Worm (Caenorhabditis elegans) whole organism, young adult: ENCODE data around the gene C16B8.4.

Experiments
- B0035.1 ChIP-seq: sonication (generic microtip); optimal IDR thresholded peaks from 2 replicates; lab custom pipeline; 2016; ENCODE audit warnings: missing genetic modification characterization, mild to moderate bottlenecking, missing compliant biosample characterization, missing genotype, missing genetic modification reagents
- C06A6.2 ChIP-seq: fragments of 200-800 bp; sonication (Bioruptor generic); conservative IDR thresholded peaks from 2 replicates; pipeline ENCODE4 v1.3.6; 2022; ENCODE audit warnings: missing genetic modification characterization, missing compliant biosample characterization
- D2030.7 ChIP-seq: fragments of 200-800 bp; sonication (Bioruptor generic); IDR thresholded peaks from 2 replicates; pipeline ENCODE4 v1.3.6; 2022; ENCODE audit warnings: missing genetic modification reagents, missing genetic modification characterization, missing compliant biosample characterization
- F23B12.7 ChIP-seq: sonication (generic microtip); optimal IDR thresholded peaks from 2 replicates; lab custom pipeline; 2017; ENCODE audit warnings: missing genetic modification characterization, mild to moderate bottlenecking, missing compliant biosample characterization, antibody characterized with exemption, moderate library complexity; ENCODE audit not compliant: insufficient read depth
- F33H1.4 ChIP-seq: fragments of 200-800 bp; sonication (Bioruptor generic); IDR thresholded peaks from 2 replicates; pipeline ENCODE4 v1.3.6; 2022; ENCODE audit warnings: missing genetic modification reagents, missing genetic modification characterization, missing compliant biosample characterization
- F37B4.10 ChIP-seq: fragments of 200-800 bp; sonication (Bioruptor generic); IDR thresholded peaks from 2 replicates; pipeline ENCODE4 v1.3.6; 2022; ENCODE audit warnings: missing genetic modification characterization, missing compliant biosample characterization
- F55B11.4 ChIP-seq: sonication (generic microtip); optimal IDR thresholded peaks from 2 replicates; lab custom pipeline; 2016; ENCODE audit warnings: missing compliant biosample characterization, missing genetic modification characterization, borderline replicate concordance; ENCODE audit not compliant: insufficient read depth
- F57C9.4 ChIP-seq: sonication (generic microtip); optimal IDR thresholded peaks from 2 replicates; lab custom pipeline; 2017; ENCODE audit warnings: mild to moderate bottlenecking, missing genetic modification characterization, missing compliant biosample characterization
- T07F8.4 ChIP-seq: sonication (generic microtip); optimal IDR thresholded peaks from 2 replicates; lab custom pipeline; 2016; ENCODE audit warnings: mild to moderate bottlenecking, missing genetic modification characterization, moderate library complexity, missing compliant biosample characterization
- Y53F4B.3 ChIP-seq: fragments of 200-800 bp; sonication (Bioruptor generic); IDR thresholded peaks from 2 replicates; pipeline ENCODE4 v1.3.6; 2022; ENCODE audit warnings: missing genetic modification reagents, missing genetic modification characterization, missing compliant biosample characterization
- Y53G8AR.9 ChIP-seq: fragments of 200-800 bp; sonication (Bioruptor generic); conservative IDR thresholded peaks from 2 replicates; pipeline ENCODE4 v1.3.6; 2022; ENCODE audit warnings: missing genetic modification reagents, missing genetic modification characterization, missing compliant biosample characterization
- Y79H2A.3 ChIP-seq: fragments of 200-800 bp; sonication (Bioruptor generic); conservative IDR thresholded peaks from 2 replicates; pipeline ENCODE4 v1.3.6; 2022; ENCODE audit warnings: missing genetic modification reagents, missing genetic modification characterization, missing compliant biosample characterization
- Y95B8A.8 ChIP-seq: fragments of 200-800 bp; sonication (Bioruptor generic); IDR thresholded peaks from 2 replicates; pipeline ENCODE4 v1.3.6; 2022; ENCODE audit warnings: missing genetic modification reagents, missing genetic modification characterization, missing compliant biosample characterization
- ZK185.1 ChIP-seq: sonication (generic microtip); optimal IDR thresholded peaks from 2 replicates; lab custom pipeline; 2016; ENCODE audit warnings: mild to moderate bottlenecking, missing genetic modification characterization, missing compliant biosample characterization; ENCODE audit not compliant: poor library complexity, severe bottlenecking
- attf-6 ChIP-seq: fragments of 200-800 bp; sonication (Bioruptor generic); IDR thresholded peaks from 2 replicates; pipeline ENCODE4 v1.3.6; 2022; ENCODE audit warnings: missing genetic modification reagents, missing genetic modification characterization, missing compliant biosample characterization
- ccch-3 ChIP-seq: fragments of 200-800 bp; sonication (Bioruptor generic); optimal IDR thresholded peaks from 2 replicates; lab custom pipeline; 2018; ENCODE audit warnings: mild to moderate bottlenecking, missing genetic modification characterization, missing compliant biosample characterization
- ceh-79 ChIP-seq: sonication (generic microtip); optimal IDR thresholded peaks from 2 replicates; lab custom pipeline; 2017; ENCODE audit warnings: mild to moderate bottlenecking, missing genetic modification characterization, missing compliant biosample characterization
- ceh-91 ChIP-seq: fragments of 200-800 bp; sonication (Bioruptor generic); IDR thresholded peaks from 2 replicates; pipeline ENCODE4 v1.3.6; 2022; ENCODE audit warnings: missing genetic modification reagents, missing genetic modification characterization, missing compliant biosample characterization
- die-1 ChIP-seq: sonication (generic microtip); optimal IDR thresholded peaks from 2 replicates; lab custom pipeline; 2016; ENCODE audit warnings: missing genotype, mild to moderate bottlenecking, missing genetic modification characterization, missing compliant biosample characterization
- gei-17 ChIP-seq: fragments of 200-800 bp; sonication (Bioruptor generic); optimal IDR thresholded peaks from 2 replicates; lab custom pipeline; 2018; ENCODE audit warnings: mild to moderate bottlenecking, missing genetic modification characterization, missing compliant biosample characterization
- hlh-26 ChIP-seq: fragments of 200-800 bp; sonication (Bioruptor generic); conservative IDR thresholded peaks from 2 replicates; pipeline ENCODE4 v1.3.6; 2022; ENCODE audit warnings: missing genetic modification reagents, missing genetic modification characterization, missing compliant biosample characterization
- hmg-20 ChIP-seq: fragments of 200-800 bp; sonication (Bioruptor generic); IDR thresholded peaks from 2 replicates; pipeline ENCODE4 v1.3.6; 2022; ENCODE audit warnings: missing genetic modification reagents, missing genetic modification characterization, missing compliant biosample characterization
- lag-1 ChIP-seq: fragments of 200-800 bp; sonication (Bioruptor generic); IDR thresholded peaks from 2 replicates; pipeline ENCODE4 v1.3.6; 2022; ENCODE audit warnings: missing genetic modification reagents, missing genetic modification characterization, missing compliant biosample characterization
- let-607 ChIP-seq, 2 experiments: fragments of 200-800 bp in 1 of 2; sonication (Bioruptor generic) in 1 of 2; sonication (generic microtip) in 1 of 2; optimal IDR thresholded peaks; 2 replicates each; lab custom pipeline; 2016 to 2018; ENCODE audit warnings: mild to moderate bottlenecking in 2 of 2, missing compliant biosample characterization in 2 of 2, missing genetic modification characterization in 2 of 2, moderate library complexity in 2 of 2, missing genotype in 1 of 2
- lin-35 ChIP-seq, 3 experiments: fragments of 150-350 bp in 2 of 3; sonication (generic microtip) in 1 of 3; optimal IDR thresholded peaks; 2 replicates each; lab custom pipeline; 2014 to 2018; ENCODE audit warnings: missing biosample characterization in 3 of 3, missing genetic modification characterization in 3 of 3, missing genetic modification reagents in 3 of 3
- lin-54 ChIP-seq: fragments of 200-800 bp; sonication (Bioruptor generic); optimal IDR thresholded peaks from 2 replicates; lab custom pipeline; 2018; ENCODE audit warnings: mild to moderate bottlenecking, missing genetic modification characterization, missing compliant biosample characterization
- madf-10 ChIP-seq: sonication (generic microtip); optimal IDR thresholded peaks from 2 replicates; lab custom pipeline; 2016; ENCODE audit warnings: mild to moderate bottlenecking, missing genetic modification characterization, missing compliant biosample characterization
- madf-3 ChIP-seq: fragments of 200-800 bp; sonication (Bioruptor generic); IDR thresholded peaks from 2 replicates; pipeline ENCODE4 v1.3.6; 2022; ENCODE audit warnings: missing genetic modification reagents, missing genetic modification characterization, missing compliant biosample characterization
- madf-6 ChIP-seq: fragments of 200-800 bp; sonication (Bioruptor generic); IDR thresholded peaks from 2 replicates; pipeline ENCODE4 v1.3.6; 2022; ENCODE audit warnings: missing genetic modification reagents, missing genetic modification characterization, missing compliant biosample characterization
- madf-8 ChIP-seq: fragments of 200-800 bp; sonication (Bioruptor generic); conservative IDR thresholded peaks from 2 replicates; pipeline ENCODE4 v1.3.6; 2022; ENCODE audit warnings: missing genetic modification reagents, missing genetic modification characterization, missing compliant biosample characterization
- nfya-2 ChIP-seq: fragments of 200-800 bp; sonication (Bioruptor generic); IDR thresholded peaks from 2 replicates; pipeline ENCODE4 v1.3.6; 2022; ENCODE audit warnings: missing genetic modification reagents, missing genetic modification characterization, missing compliant biosample characterization
- nfyb-1 ChIP-seq: fragments of 200-800 bp; sonication (Bioruptor generic); IDR thresholded peaks from 2 replicates; pipeline ENCODE4 v1.3.6; 2022; ENCODE audit warnings: missing genetic modification reagents, missing genetic modification characterization, missing compliant biosample characterization
- nhr-179 ChIP-seq: sonication (generic microtip); optimal IDR thresholded peaks from 2 replicates; lab custom pipeline; 2016; ENCODE audit warnings: mild to moderate bottlenecking, missing genetic modification characterization, missing compliant biosample characterization
- nhr-27 ChIP-seq: fragments of 200-800 bp; sonication (Bioruptor generic); optimal IDR thresholded peaks from 2 replicates; lab custom pipeline; 2018; ENCODE audit warnings: mild to moderate bottlenecking, missing genetic modification characterization, moderate library complexity, missing compliant biosample characterization
- nhr-80 ChIP-seq: sonication (generic microtip); optimal IDR thresholded peaks from 2 replicates; lab custom pipeline; 2016; ENCODE audit warnings: missing genetic modification characterization, missing compliant biosample characterization
- pbrm-1 ChIP-seq: fragments of 200-800 bp; sonication (Bioruptor generic); IDR thresholded peaks from 2 replicates; pipeline ENCODE4 v1.3.6; 2022; ENCODE audit warnings: missing genetic modification reagents, missing genetic modification characterization, missing compliant biosample characterization
- pha-4 ChIP-seq: fragments of 150-350 bp; sonication (generic microtip); optimal IDR thresholded peaks from 2 replicates; lab custom pipeline; 2014; ENCODE audit warnings: missing biosample characterization, missing genetic modification reagents, missing genetic modification characterization
- sptf-2 ChIP-seq: fragments of 200-800 bp; sonication (Bioruptor generic); optimal IDR thresholded peaks from 2 replicates; lab custom pipeline; 2018; ENCODE audit warnings: mild to moderate bottlenecking, missing genetic modification characterization, missing compliant biosample characterization
- tbp1 ChIP-seq: fragments of 200-800 bp; sonication (Bioruptor generic); optimal IDR thresholded peaks from 2 replicates; lab custom pipeline; 2018; ENCODE audit warnings: mild to moderate bottlenecking, missing genetic modification characterization, missing compliant biosample characterization
- tbx-9 ChIP-seq: sonication (generic microtip); optimal IDR thresholded peaks from 2 replicates; lab custom pipeline; 2016; ENCODE audit warnings: borderline replicate concordance, missing genetic modification characterization, inconsistent platforms, missing compliant biosample characterization
- tlf-1 ChIP-seq: fragments of 200-800 bp; sonication (Bioruptor generic); optimal IDR thresholded peaks from 2 replicates; lab custom pipeline; 2018; ENCODE audit warnings: mild to moderate bottlenecking, missing genetic modification characterization, missing compliant biosample characterization
- xnd-1 ChIP-seq: sonication (generic microtip); optimal IDR thresholded peaks from 2 replicates; lab custom pipeline; 2016; ENCODE audit warnings: missing genotype, missing genetic modification reagents, missing genetic modification characterization, missing compliant biosample characterization
- zim-3 ChIP-seq: sonication (generic microtip); optimal IDR thresholded peaks from 2 replicates; lab custom pipeline; 2017; ENCODE audit warnings: mild to moderate bottlenecking, missing genetic modification characterization, moderate library complexity, missing compliant biosample characterization
- ztf-22 ChIP-seq: fragments of 200-800 bp; sonication (Bioruptor generic); optimal IDR thresholded peaks from 2 replicates; lab custom pipeline; 2018; ENCODE audit warnings: mild to moderate bottlenecking, missing genetic modification characterization, moderate library complexity, missing compliant biosample characterization

Gene C16B8.4

DNA sequence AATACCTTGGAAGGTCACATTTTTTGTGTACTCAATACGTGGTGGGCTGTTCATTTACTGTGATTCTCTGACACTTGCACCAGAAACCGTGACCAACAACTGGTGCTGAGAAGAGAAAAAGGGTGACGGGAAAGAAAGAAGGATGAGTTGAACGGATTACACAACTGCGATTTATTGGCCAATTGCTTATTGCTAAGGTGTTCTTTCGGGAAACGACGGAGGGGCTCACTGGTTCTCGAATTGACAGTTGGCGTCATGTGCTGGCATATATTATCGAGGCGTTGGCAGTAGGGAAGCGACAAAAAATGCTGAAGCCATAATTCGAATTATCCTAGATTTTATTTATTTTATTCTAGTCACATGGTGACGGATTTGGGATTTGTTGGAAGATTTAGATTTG, 726 bp upstream of the C16B8.4 start:
- TF ChIP-seq F23B12.7 (tag; lab: Kevin White, UChicago), result no peak
- no peak for TF ChIP-seq Y79H2A.3 (GFP tag; lab: Robert Waterston, UW)
- TF ChIP-seq lin-35 (GFP tag; optimal IDR thresholded peaks at IDR 0.05; lab: Kevin White, UChicago), result no peak
- no peak for TF ChIP-seq madf-10 (tag; lab: Kevin White, UChicago)
- no peak for TF ChIP-seq F55B11.4
- no peak for TF ChIP-seq tbp1 (GFP tag; lab: Kevin White, UChicago)
- TF ChIP-seq hmg-20, result no peak
- no peak for TF ChIP-seq sptf-2
- TF ChIP-seq ceh-91 (GFP tag; lab: Robert Waterston, UW), result no peak
- no peak for TF ChIP-seq pbrm-1 (GFP tag; lab: Robert Waterston, UW)
- TF ChIP-seq B0035.1 (tag; lab: Kevin White, UChicago), result no peak
- TF ChIP-seq ZK185.1 (tag; lab: Kevin White, UChicago), result no peak
- TF ChIP-seq D2030.7 (GFP tag; lab: Robert Waterston, UW), result no peak
- TF ChIP-seq attf-6 (GFP tag; lab: Robert Waterston, UW), result no peak
- TF ChIP-seq madf-6 (GFP tag; lab: Robert Waterston, UW), result no peak
- TF ChIP-seq ztf-22 (GFP tag; lab: Kevin White, UChicago), result no peak
- no peak for TF ChIP-seq madf-3 (GFP tag; lab: Robert Waterston, UW)
- TF ChIP-seq T07F8.4 (tag; lab: Kevin White, UChicago), result no peak
- no peak for TF ChIP-seq F37B4.10
- TF ChIP-seq zim-3 (tag; lab: Kevin White, UChicago), result no peak

DNA sequence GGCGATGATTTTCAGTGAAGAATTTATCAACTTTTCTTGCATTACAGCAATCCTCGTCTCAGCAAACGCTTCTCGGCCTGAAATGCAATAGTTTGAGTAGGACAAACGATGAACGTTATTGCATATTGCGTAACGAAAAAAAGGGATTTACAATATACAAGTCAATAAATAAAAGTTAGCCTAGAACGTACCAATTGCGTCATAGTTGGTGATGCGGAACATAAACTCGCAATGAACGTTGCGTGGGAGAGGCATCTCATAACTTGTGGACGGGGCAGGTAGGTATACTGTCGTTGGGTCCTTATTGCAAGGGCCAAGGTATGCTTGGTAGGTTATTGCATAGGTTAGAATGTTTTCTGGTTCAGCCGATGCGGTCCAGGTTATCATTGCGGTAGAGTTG, 2.6 kb downstream of the C16B8.4 start:
- TF ChIP-seq ccch-3 (GFP tag; lab: Kevin White, UChicago) (no peak), Y53G8AR.9 (GFP tag; lab: Robert Waterston, UW) (0 out of 2 replicates have a peak, but pooled peaks have one; percentile 29), zim-3 (tag; lab: Kevin White, UChicago) (peak; percentile 20)

DNA sequence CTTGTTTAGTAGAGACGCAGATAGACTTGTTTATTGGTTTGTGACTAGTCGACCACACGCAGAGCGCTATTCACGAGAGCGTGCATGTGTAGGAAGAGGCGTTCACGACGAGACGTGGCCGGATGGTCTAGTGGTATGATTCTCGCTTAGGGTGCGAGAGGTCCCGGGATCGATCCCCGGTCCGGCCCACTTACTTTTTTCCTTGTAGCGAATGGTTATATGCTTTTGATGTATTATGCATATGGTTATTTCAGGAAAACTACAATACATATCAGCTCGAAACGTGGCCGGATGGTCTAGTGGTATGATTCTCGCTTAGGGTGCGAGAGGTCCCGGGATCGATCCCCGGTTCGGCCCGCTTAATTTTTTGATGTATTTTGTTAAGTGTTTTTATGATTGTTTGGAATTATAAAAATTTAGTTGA, 3.4 kb downstream of the C16B8.4 start:
- TF ChIP-seq ztf-22 (GFP tag; lab: Kevin White, UChicago) (no peak), F33H1.4 (0 out of 2 replicates have a peak, but pooled peaks have one; percentile 6), Y53F4B.3 (GFP tag; lab: Robert Waterston, UW) (peak; percentile 85; the same call in 1 of the 2 replicates), gei-17 (peak; percentile 61), C06A6.2 (GFP tag; lab: Robert Waterston, UW) (no peak), ccch-3 (GFP tag; lab: Kevin White, UChicago) (peak; percentile 7), B0035.1 (tag; lab: Kevin White, UChicago) (peak; percentile 61), madf-6 (GFP tag; lab: Robert Waterston, UW) (peak; percentile 56), pha-4 (tag; lab: Kevin White, UChicago) (no peak), tlf-1 (peak; percentile 33), nhr-27 (tag; lab: Kevin White, UChicago) (no peak), xnd-1 (no peak), madf-8 (GFP tag; lab: Robert Waterston, UW) (no peak), hmg-20 (0 out of 2 replicates have a peak, but pooled peaks have one; percentile 5), nhr-80 (tag; lab: Kevin White, UChicago) (peak; percentile 47), nfyb-1 (GFP tag; lab: Robert Waterston, UW) (peak; percentile 89), hlh-26 (GFP tag; lab: Robert Waterston, UW) (no peak), let-607 (tag; optimal IDR thresholded peaks at IDR 0.05; lab: Kevin White, UChicago) (peak; percentile 37 to 46), lag-1 (GFP tag; lab: Robert Waterston, UW) (no peak), F23B12.7 (tag; lab: Kevin White, UChicago) (peak; percentile 20), nfya-2 (GFP tag; lab: Robert Waterston, UW) (no peak), nhr-179 (tag; lab: Kevin White, UChicago) (no peak), lin-54 (GFP tag; lab: Kevin White, UChicago) (peak; percentile 66), madf-10 (tag; lab: Kevin White, UChicago) (peak; percentile 73), tbx-9 (tag; lab: Kevin White, UChicago) (peak; percentile 60), die-1 (tag; lab: Kevin White, UChicago) (peak; percentile 91), ceh-79 (tag; lab: Kevin White, UChicago) (peak; percentile 77), F37B4.10 (no peak), Y95B8A.8 (GFP tag; lab: Robert Waterston, UW) (peak; percentile 76; the same call in 1 of the 2 replicates), F57C9.4 (tag; lab: Kevin White, UChicago) (peak; percentile 63)
